Fruit fly (Drosophila melanogaster) whole organism, embryonic: ENCODE measurements around the gene Cka.

Source experiments
- Asciz ChIP-seq: fragments of 200-800 bp; sonication (Bioruptor generic); optimal IDR thresholded peaks from 2 replicates; lab custom pipeline; 2017; ENCODE audit warnings: missing biosample characterization, mild to moderate bottlenecking, missing genetic modification characterization, missing genetic modification reagents
- C15 ChIP-seq: fragments of 200-800 bp; sonication (Bioruptor generic); IDR thresholded peaks from 3 replicates; pipeline ENCODE4 v1.3.6; 2022; ENCODE audit warnings: missing biosample characterization, missing genetic modification characterization
- CG10267 ChIP-seq: fragments of 200-800 bp; sonication (Bioruptor generic); optimal IDR thresholded peaks from 2 replicates; lab custom pipeline; 2018; ENCODE audit warnings: missing biosample characterization, mild to moderate bottlenecking, missing genetic modification characterization, moderate library complexity
- CG10321 ChIP-seq: fragments of 200-800 bp; sonication (Bioruptor generic); IDR thresholded peaks from 2 replicates; pipeline ENCODE4 v1.3.6; 2022; ENCODE audit warnings: missing biosample characterization, missing genetic modification characterization
- CG10431 ChIP-seq: fragments of 200-800 bp; sonication (Bioruptor generic); optimal IDR thresholded peaks from 3 replicates; lab custom pipeline; 2018; ENCODE audit warnings: missing biosample characterization, mild to moderate bottlenecking, missing genetic modification characterization
- CG10543 ChIP-seq: fragments of 200-800 bp; sonication (Bioruptor generic); optimal IDR thresholded peaks from 3 replicates; lab custom pipeline; 2017; ENCODE audit warnings: missing biosample characterization, mild to moderate bottlenecking, missing genetic modification characterization, moderate library complexity
- CG10959 ChIP-seq: fragments of 200-800 bp; sonication (Bioruptor generic); IDR thresholded peaks from 2 replicates; pipeline ENCODE4 v1.3.6; 2022; ENCODE audit warnings: missing biosample characterization, missing genetic modification characterization
- CG12219 ChIP-seq: fragments of 200-800 bp; sonication (Bioruptor generic); optimal IDR thresholded peaks from 3 replicates; lab custom pipeline; 2018; ENCODE audit warnings: missing biosample characterization, mild to moderate bottlenecking, missing genetic modification characterization
- CG13123 ChIP-seq: fragments of 200-800 bp; sonication (Bioruptor generic); optimal IDR thresholded peaks from 2 replicates; lab custom pipeline; 2016; ENCODE audit warnings: missing biosample characterization, missing genetic modification characterization
- CG13624 ChIP-seq: fragments of 200-800 bp; sonication (Bioruptor generic); optimal IDR thresholded peaks from 2 replicates; lab custom pipeline; 2016; ENCODE audit warnings: missing biosample characterization, missing genetic modification characterization
- CG13775 ChIP-seq: fragments of 200-800 bp; sonication (Bioruptor generic); optimal IDR thresholded peaks from 3 replicates; lab custom pipeline; 2017; ENCODE audit warnings: missing biosample characterization, mild to moderate bottlenecking, missing genetic modification characterization
- CG14965 ChIP-seq: fragments of 200-800 bp; sonication (Bioruptor generic); optimal IDR thresholded peaks from 2 replicates; lab custom pipeline; 2016; ENCODE audit warnings: missing biosample characterization, missing genetic modification characterization, borderline replicate concordance
- CG17328 ChIP-seq: fragments of 200-800 bp; sonication (Bioruptor generic); IDR thresholded peaks from 2 replicates; pipeline ENCODE4 v1.3.6; 2022; ENCODE audit warnings: missing biosample characterization, missing genetic modification characterization
- CG17612 ChIP-seq: fragments of 200-800 bp; sonication (Bioruptor generic); IDR thresholded peaks from 2 replicates; pipeline ENCODE4 v1.3.6; 2022; ENCODE audit warnings: missing biosample characterization, missing genetic modification characterization
- CG17912 ChIP-seq: fragments of 200-800 bp; sonication (Bioruptor generic); optimal IDR thresholded peaks from 2 replicates; lab custom pipeline; 2018; ENCODE audit warnings: missing biosample characterization, mild to moderate bottlenecking, missing genetic modification characterization
- CG18476 ChIP-seq: fragments of 200-800 bp; sonication (Bioruptor generic); optimal IDR thresholded peaks from 2 replicates; lab custom pipeline; 2016; ENCODE audit warnings: missing biosample characterization, mild to moderate bottlenecking, missing genetic modification characterization
- CG32532 ChIP-seq: fragments of 200-800 bp; sonication (Bioruptor generic); IDR thresholded peaks from 2 replicates; pipeline ENCODE4 v1.3.6; 2022; ENCODE audit warnings: missing biosample characterization, missing genetic modification characterization
- CG33557 ChIP-seq: fragments of 200-800 bp; sonication (Bioruptor generic); optimal IDR thresholded peaks from 2 replicates; lab custom pipeline; 2019; ENCODE audit warnings: missing biosample characterization, mild to moderate bottlenecking, missing genetic modification characterization, moderate library complexity
- CG42726 ChIP-seq: fragments of 200-800 bp; sonication (Bioruptor generic); IDR thresholded peaks from 2 replicates; pipeline ENCODE4 v1.3.6; 2022; ENCODE audit warnings: missing biosample characterization, missing genetic modification characterization; ENCODE audit not compliant: partially characterized antibody
- CG4404 ChIP-seq: fragments of 200-800 bp; sonication (Bioruptor generic); IDR thresholded peaks from 2 replicates; pipeline ENCODE4 v1.3.6; 2022; ENCODE audit warnings: missing biosample characterization, missing genetic modification characterization
- CG6654 ChIP-seq: fragments of 200-800 bp; sonication (Bioruptor generic); optimal IDR thresholded peaks from 2 replicates; lab custom pipeline; 2017; ENCODE audit warnings: missing biosample characterization, mild to moderate bottlenecking, missing genetic modification characterization
- CG8765 ChIP-seq: fragments of 200-800 bp; sonication (Bioruptor generic); IDR thresholded peaks from 2 replicates; pipeline ENCODE4 v1.3.6; 2022; ENCODE audit warnings: missing biosample characterization, missing genetic modification characterization
- Dip2 ChIP-seq: fragments of 200-800 bp; sonication (Bioruptor generic); IDR thresholded peaks from 2 replicates; pipeline ENCODE4 v1.3.6; 2022; ENCODE audit warnings: missing biosample characterization, missing genetic modification characterization
- Dip3 ChIP-seq: fragments of 200-800 bp; sonication (Bioruptor generic); optimal IDR thresholded peaks from 3 replicates; lab custom pipeline; 2016; ENCODE audit warnings: missing biosample characterization, missing genetic modification characterization
- H2.0 ChIP-seq: fragments of 200-800 bp; sonication (Bioruptor generic); IDR thresholded peaks from 2 replicates; pipeline ENCODE4 v1.3.6; 2022; ENCODE audit warnings: missing biosample characterization, missing genetic modification characterization
- Hr3 ChIP-seq: fragments of 200-800 bp; sonication (Bioruptor generic); optimal IDR thresholded peaks from 3 replicates; lab custom pipeline; 2016; ENCODE audit warnings: missing biosample characterization, missing genetic modification characterization
- NC2α ChIP-seq: fragments of 200-800 bp; sonication (Bioruptor generic); optimal IDR thresholded peaks from 2 replicates; lab custom pipeline; 2016; ENCODE audit warnings: missing biosample characterization, missing genetic modification characterization
- Oli ChIP-seq: fragments of 200-800 bp; sonication (Bioruptor generic); optimal IDR thresholded peaks from 2 replicates; lab custom pipeline; 2018; ENCODE audit warnings: missing biosample characterization, mild to moderate bottlenecking, missing genetic modification characterization, moderate library complexity
- Side ChIP-seq: fragments of 200-800 bp; sonication (Bioruptor generic); optimal IDR thresholded peaks from 2 replicates; lab custom pipeline; 2016; ENCODE audit warnings: missing biosample characterization, missing genetic modification characterization
- Sox102F ChIP-seq: fragments of 200-800 bp; sonication (Bioruptor generic); optimal IDR thresholded peaks from 2 replicates; lab custom pipeline; 2018; ENCODE audit warnings: missing biosample characterization, mild to moderate bottlenecking, missing genetic modification characterization, moderate library complexity
- chif ChIP-seq, 2 experiments: fragments of 200-800 bp; sonication (Bioruptor generic); optimal IDR thresholded peaks; 3 replicates each; lab custom pipeline; 2016; ENCODE audit warnings: missing biosample characterization in 2 of 2, missing genetic modification characterization in 2 of 2
- ci ChIP-seq: fragments of 200-800 bp; sonication (Bioruptor generic); IDR thresholded peaks from 3 replicates; pipeline ENCODE4 v1.3.6; 2022; ENCODE audit warnings: missing biosample characterization, missing genetic modification characterization
- crol ChIP-seq: fragments of 200-800 bp; sonication (Bioruptor generic); IDR thresholded peaks from 2 replicates; pipeline ENCODE4 v1.3.6; 2022; ENCODE audit warnings: missing biosample characterization, missing genetic modification characterization
- crp ChIP-seq, 2 experiments: fragments of 200-800 bp; sonication (Bioruptor generic); optimal IDR thresholded peaks; 2 replicates in 1 of 2; 3 replicates in 1 of 2; lab custom pipeline; 2017; ENCODE audit warnings: missing biosample characterization in 2 of 2, missing genetic modification characterization in 2 of 2, mild to moderate bottlenecking in 1 of 2, moderate library complexity in 1 of 2
- dan ChIP-seq: fragments of 200-800 bp; sonication (Bioruptor generic); IDR thresholded peaks from 2 replicates; pipeline ENCODE4 v1.3.6; 2022; ENCODE audit warnings: missing biosample characterization, missing genetic modification characterization
- danr ChIP-seq: fragments of 200-800 bp; sonication (Bioruptor generic); IDR thresholded peaks from 2 replicates; pipeline ENCODE4 v1.3.6; 2022; ENCODE audit warnings: missing biosample characterization, missing genetic modification characterization
- en ChIP-seq: fragments of 200-800 bp; sonication (Bioruptor generic); optimal IDR thresholded peaks from 2 replicates; lab custom pipeline; 2016; ENCODE audit warnings: missing biosample characterization, missing genetic modification characterization
- fd102C ChIP-seq: fragments of 200-800 bp; sonication (Bioruptor generic); optimal IDR thresholded peaks from 2 replicates; lab custom pipeline; 2018; ENCODE audit warnings: missing biosample characterization, mild to moderate bottlenecking, missing genetic modification characterization, moderate library complexity
- ftz-f1 ChIP-seq: fragments of 200-800 bp; sonication (Bioruptor generic); optimal IDR thresholded peaks from 2 replicates; lab custom pipeline; 2016; ENCODE audit warnings: missing biosample characterization, missing genetic modification characterization
- grau ChIP-seq: fragments of 200-800 bp; optimal IDR thresholded peaks from 3 replicates; lab custom pipeline; 2019; ENCODE audit warnings: missing biosample characterization, mild to moderate bottlenecking, missing genetic modification characterization, moderate library complexity
- jing ChIP-seq: fragments of 200-800 bp; sonication (Bioruptor generic); optimal IDR thresholded peaks from 2 replicates; lab custom pipeline; 2018; ENCODE audit warnings: missing biosample characterization, mild to moderate bottlenecking, missing genetic modification characterization
- kay ChIP-seq: fragments of 200-800 bp; sonication (Bioruptor generic); optimal IDR thresholded peaks from 2 replicates; lab custom pipeline; 2016; ENCODE audit warnings: missing biosample characterization, missing genetic modification characterization
- lilli ChIP-seq: fragments of 200-800 bp; sonication (Bioruptor generic); optimal IDR thresholded peaks from 3 replicates; lab custom pipeline; 2016; ENCODE audit warnings: missing biosample characterization, missing genetic modification characterization
- mld ChIP-seq: fragments of 200-800 bp; sonication (Bioruptor generic); IDR thresholded peaks from 3 replicates; pipeline ENCODE4 v1.3.6; 2022; ENCODE audit warnings: missing biosample characterization, missing genetic modification characterization; ENCODE audit not compliant: partially characterized antibody
- nom ChIP-seq: fragments of 200-800 bp; sonication (Bioruptor generic); optimal IDR thresholded peaks from 2 replicates; lab custom pipeline; 2017; ENCODE audit warnings: missing biosample characterization, missing genetic modification characterization, mild to moderate bottlenecking, moderate library complexity, missing genetic modification reagents
- org-1 ChIP-seq: fragments of 200-800 bp; sonication (Bioruptor generic); optimal IDR thresholded peaks from 2 replicates; lab custom pipeline; 2017; ENCODE audit warnings: missing biosample characterization, missing genetic modification characterization
- pita ChIP-seq: fragments of 200-800 bp; sonication (Bioruptor generic); optimal IDR thresholded peaks from 2 replicates; lab custom pipeline; 2017; ENCODE audit warnings: missing biosample characterization, mild to moderate bottlenecking, missing genetic modification characterization
- salm ChIP-seq: fragments of 200-800 bp; sonication (Bioruptor generic); optimal IDR thresholded peaks from 2 replicates; lab custom pipeline; 2018; ENCODE audit warnings: missing biosample characterization, mild to moderate bottlenecking, missing genetic modification characterization
- sug ChIP-seq: fragments of 200-800 bp; optimal IDR thresholded peaks from 2 replicates; lab custom pipeline; 2019; ENCODE audit warnings: missing biosample characterization, mild to moderate bottlenecking, missing genetic modification characterization, moderate library complexity
- zen2 ChIP-seq: fragments of 200-800 bp; sonication (Bioruptor generic); IDR thresholded peaks from 3 replicates; pipeline ENCODE4 v1.3.6; 2022; ENCODE audit warnings: missing biosample characterization, missing genetic modification characterization; ENCODE audit not compliant: partially characterized antibody

Cka gene

DNA sequence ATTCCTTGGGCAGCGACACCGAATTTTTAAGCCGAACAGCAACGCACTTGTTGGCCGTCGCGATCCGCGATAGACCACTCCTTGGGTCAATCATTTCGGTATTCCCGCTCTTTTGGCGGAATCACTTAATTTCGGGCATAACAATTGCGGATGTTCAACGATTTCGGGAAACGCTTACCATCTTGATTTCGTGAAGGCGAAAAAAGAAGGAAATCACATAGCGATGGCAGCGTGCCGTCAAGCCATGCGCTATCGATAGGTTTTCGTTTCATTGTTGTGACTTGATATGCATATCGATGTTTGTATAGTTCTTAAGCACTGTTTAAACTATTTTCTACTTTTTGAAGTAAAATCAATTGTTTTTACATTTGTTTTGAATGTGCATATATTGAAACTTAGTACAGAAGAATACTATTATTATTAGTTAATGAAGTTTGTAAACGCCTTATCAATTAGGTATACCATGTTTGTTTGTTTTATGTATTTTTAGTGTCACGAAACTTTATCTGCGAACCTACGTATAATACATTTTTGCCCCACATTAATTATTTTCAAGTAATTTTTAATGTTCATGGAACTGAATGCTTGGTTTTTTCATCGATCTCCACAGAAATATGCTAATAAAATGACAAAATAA lies 12.2 kb downstream of the Cka start, which contains the start of gene RpL36A (continued):
- TF ChIP-seq CG33557, result peak; percentile 37
- no peak for TF ChIP-seq CG10321
- peak; percentile 77 for TF ChIP-seq nom (GFP tag; lab: Kevin White, UChicago)
- TF ChIP-seq CG17912, result peak; percentile 72
- TF ChIP-seq dan, result no peak
- peak; percentile 63 for TF ChIP-seq CG17328
- peak; percentile 60 for TF ChIP-seq CG13624 (GFP tag; lab: Kevin White, UChicago)
- TF ChIP-seq pita, result no peak
- TF ChIP-seq NC2α (GFP tag; lab: Kevin White, UChicago), result no peak
- TF ChIP-seq org-1 (GFP tag; lab: Kevin White, UChicago), result peak; percentile 43
- no peak for TF ChIP-seq CG4404 (GFP tag; lab: Robert Waterston, UW)
- TF ChIP-seq CG10959 (GFP tag; lab: Robert Waterston, UW), result no peak; the same call in 1 of the 2 replicates
- TF ChIP-seq CG18476, result no peak
- no peak for TF ChIP-seq CG8765
- no peak for TF ChIP-seq CG6654 (GFP tag; lab: Kevin White, UChicago)
- TF ChIP-seq C15 (GFP tag; lab: Robert Waterston, UW), result 0 out of 3 replicates have a peak, but pooled peaks have one; percentile 11
- TF ChIP-seq CG13775, result peak; percentile 64
- no peak for TF ChIP-seq CG13123 (GFP tag; lab: Kevin White, UChicago)
- peak; percentile 58 for TF ChIP-seq CG10543 (GFP tag; lab: Kevin White, UChicago)
- TF ChIP-seq CG10431 (GFP tag; lab: Kevin White, UChicago), result no peak
- peak; percentile 72 for TF ChIP-seq zen2 (GFP tag; lab: Robert Waterston, UW)
- TF ChIP-seq kay (GFP tag; lab: Kevin White, UChicago), result no peak
- no peak for TF ChIP-seq Asciz (GFP tag; lab: Kevin White, UChicago)
- TF ChIP-seq Sox102F (GFP tag; lab: Kevin White, UChicago), result no peak
- TF ChIP-seq CG12219 (GFP tag; lab: Kevin White, UChicago), result peak; percentile 65
- no peak; the same call in 1 of the 2 replicates for TF ChIP-seq H2.0 (GFP tag; lab: Robert Waterston, UW)
- TF ChIP-seq salm (tag; lab: Kevin White, UChicago), result peak; percentile 29
- no peak for TF ChIP-seq Hr3 (GFP tag; lab: Kevin White, UChicago)
- peak in 1 of 2 experiments; percentile 63 for TF ChIP-seq chif (GFP tag; optimal IDR thresholded peaks at IDR 0.05; lab: Kevin White, UChicago)
- TF ChIP-seq mld (GFP tag; lab: Robert Waterston, UW), result peak; percentile 83; the same call in 2 of the 3 replicates
- TF ChIP-seq fd102C, result no peak
- peak; percentile 66 for TF ChIP-seq CG32532 (GFP tag; lab: Robert Waterston, UW)
- TF ChIP-seq grau (tag; lab: Kevin White, UChicago), result peak; percentile 60
- peak; percentile 84 for TF ChIP-seq ci
- TF ChIP-seq Dip2 (GFP tag; lab: Robert Waterston, UW), result no peak
- no peak for TF ChIP-seq CG17612 (GFP tag; lab: Robert Waterston, UW)
- peak; percentile 0 for TF ChIP-seq en
- TF ChIP-seq sug (tag; lab: Kevin White, UChicago), result no peak
- TF ChIP-seq jing (GFP tag; lab: Kevin White, UChicago), result no peak
- peak; percentile 97 for TF ChIP-seq CG42726 (GFP tag; lab: Robert Waterston, UW)
- no peak for TF ChIP-seq Oli (tag; lab: Kevin White, UChicago)
- peak; percentile 63 for TF ChIP-seq CG10267 (tag; lab: Kevin White, UChicago)
- TF ChIP-seq CG14965 (GFP tag; lab: Kevin White, UChicago), result no peak
- no peak for TF ChIP-seq danr
- peak; percentile 61 for TF ChIP-seq Side
- TF ChIP-seq Dip3 (GFP tag; lab: Kevin White, UChicago), result no peak
- no peak for TF ChIP-seq crp (GFP tag; optimal IDR thresholded peaks at IDR 0.05; lab: Kevin White, UChicago)
- TF ChIP-seq ftz-f1 (GFP tag; lab: Kevin White, UChicago), result no peak
- peak; percentile 56 for TF ChIP-seq lilli (GFP tag; lab: Kevin White, UChicago)
- TF ChIP-seq crol, result no peak
